ENCODE assay signal across 5 worm cellular contexts in genomic region chrX:2364703-2365299, ce11.
TF ChIP-seq lines count a peak whose summit lies in the region.

No protein-coding gene starts in this region.

TF ChIP-seq in whole organism, L1 larva, 84 proteins besides CTCF, POLR2A, EP300 and RAD21 (continued from another document and continues in another):
- TF ChIP-seq irx-1 (tag; optimal IDR thresholded peaks at IDR 0.05; lab: Kevin White, UChicago) (peak; percentile 85), elt-2 (tag; optimal IDR thresholded peaks at IDR 0.05; lab: Kevin White, UChicago) (peak; percentile 67), lin-15B (tag; optimal IDR thresholded peaks at IDR 0.05; lab: Kevin White, UChicago) (no peak), F16B12.6 (tag; optimal IDR thresholded peaks at IDR 0.05; lab: Kevin White, UChicago) (no peak), tbx-2 (tag; optimal IDR thresholded peaks at IDR 0.05; lab: Kevin White, UChicago) (peak; percentile 83), nhr-19 (GFP tag; conservative IDR thresholded peaks at IDR 0.05; lab: Robert Waterston, UW) (peak; percentile 88), nhr-71 (tag; optimal IDR thresholded peaks at IDR 0.05; lab: Kevin White, UChicago) (peak; percentile 91), lin-35 (GFP tag; optimal IDR thresholded peaks at IDR 0.05; lab: Kevin White, UChicago) (peak; percentile 24 to 81), sox-4 (tag; optimal IDR thresholded peaks at IDR 0.05; lab: Kevin White, UChicago) (peak; percentile 88), mab-9 (GFP tag; IDR thresholded peaks at IDR 0.05; lab: Robert Waterston, UW) (peak; percentile 69; the same call in 1 of the 2 replicates), fos-1 (tag; optimal IDR thresholded peaks at IDR 0.05; lab: Kevin White, UChicago) (peak; percentile 78), nhr-11 (tag; optimal IDR thresholded peaks at IDR 0.05; lab: Kevin White, UChicago) (peak; percentile 96), pax-3 (tag; optimal IDR thresholded peaks at IDR 0.05; lab: Kevin White, UChicago) (peak; percentile 71), mep-1 (tag; optimal IDR thresholded peaks at IDR 0.05; lab: Kevin White, UChicago) (peak; percentile 94), dpl-1 (GFP tag; optimal IDR thresholded peaks at IDR 0.05; lab: Kevin White, UChicago) (peak in 2 of 3 experiments; percentile 23 to 37), ceh-82 (tag; optimal IDR thresholded peaks at IDR 0.05; lab: Kevin White, UChicago) (peak; percentile 52 to 85 (median 81)), nhr-12 (tag; optimal IDR thresholded peaks at IDR 0.05; lab: Kevin White, UChicago) (peak; percentile 44), snu-23 (GFP tag; optimal IDR thresholded peaks at IDR 0.05; lab: Kevin White, UChicago) (peak; percentile 95), fkh-10 (GFP tag; optimal IDR thresholded peaks at IDR 0.05; lab: Kevin White, UChicago) (peak; percentile 78), efl-3 (GFP tag; optimal IDR thresholded peaks at IDR 0.05; lab: Kevin White, UChicago) (peak; percentile 72), tlp-1 (tag; optimal IDR thresholded peaks at IDR 0.05; lab: Kevin White, UChicago) (no peak), C34B4.2 (tag; optimal IDR thresholded peaks at IDR 0.05; lab: Kevin White, UChicago) (no peak), ztf-11 (tag; optimal IDR thresholded peaks at IDR 0.05; lab: Kevin White, UChicago) (peak in 1 of 2 experiments; percentile 50), lin-13 (GFP tag; optimal IDR thresholded peaks at IDR 0.05; lab: Kevin White, UChicago) (peak; percentile 85), pqm-1 (tag; optimal IDR thresholded peaks at IDR 0.05; lab: Kevin White, UChicago) (no peak), lir-3 (tag; optimal IDR thresholded peaks at IDR 0.05; lab: Kevin White, UChicago; ENCODE audit: poor library complexity) (peak; percentile 70)

TF ChIP-seq in whole organism, L2 larva, 48 proteins besides CTCF, POLR2A, EP300 and RAD21 (continued from another document and continues in another):
- TF ChIP-seq sma-9 (GFP tag; optimal IDR thresholded peaks at IDR 0.05; lab: Kevin White, UChicago) (peak; percentile 85), sma-9 (tag; optimal IDR thresholded peaks at IDR 0.05; lab: Kevin White, UChicago) (no peak), snpc-4 (tag; optimal IDR thresholded peaks at IDR 0.05; lab: Kevin White, UChicago) (peak; percentile 63), F13H6.1 (tag; optimal IDR thresholded peaks at IDR 0.05; lab: Kevin White, UChicago) (peak; percentile 84), zag-1 (tag; optimal IDR thresholded peaks at IDR 0.05; lab: Kevin White, UChicago) (no peak), lsy-2 (tag; optimal IDR thresholded peaks at IDR 0.05; lab: Kevin White, UChicago) (peak; percentile 87 to 93), aly-2 (tag; optimal IDR thresholded peaks at IDR 0.05; lab: Kevin White, UChicago) (peak; percentile 68), elt-3 (tag; optimal IDR thresholded peaks at IDR 0.05; lab: Kevin White, UChicago) (no peak), lin-11 (tag; optimal IDR thresholded peaks at IDR 0.05; lab: Kevin White, UChicago) (no peak), ceh-16 (tag; optimal IDR thresholded peaks at IDR 0.05; lab: Kevin White, UChicago) (no peak), nhr-10 (tag; optimal IDR thresholded peaks at IDR 0.05; lab: Kevin White, UChicago) (peak; percentile 91), egl-27 (tag; optimal IDR thresholded peaks at IDR 0.05; lab: Kevin White, UChicago) (peak; percentile 92), R02D3.7 (tag; optimal IDR thresholded peaks at IDR 0.05; lab: Kevin White, UChicago) (peak; percentile 66), fos-1 (tag; optimal IDR thresholded peaks at IDR 0.05; lab: Kevin White, UChicago) (peak; percentile 97), elt-1 (tag; optimal IDR thresholded peaks at IDR 0.05; lab: Kevin White, UChicago) (no peak), nhr-77 (tag; optimal IDR thresholded peaks at IDR 0.05; lab: Kevin White, UChicago) (peak; percentile 93), C34F6.9 (tag; optimal IDR thresholded peaks at IDR 0.05; lab: Kevin White, UChicago) (peak; percentile 75), gmeb-1 (tag; optimal IDR thresholded peaks at IDR 0.05; lab: Kevin White, UChicago) (peak; percentile 92), nhr-21 (tag; optimal IDR thresholded peaks at IDR 0.05; lab: Kevin White, UChicago) (peak; percentile 97), mbf-1 (tag; optimal IDR thresholded peaks at IDR 0.05; lab: Kevin White, UChicago) (peak; percentile 60), ZK546.5 (tag; optimal IDR thresholded peaks at IDR 0.05; lab: Kevin White, UChicago) (peak; percentile 51), ztf-1 (GFP tag; conservative IDR thresholded peaks at IDR 0.05; lab: Robert Waterston, UW) (no peak), crh-2 (tag; optimal IDR thresholded peaks at IDR 0.05; lab: Kevin White, UChicago) (peak; percentile 97), ama-1 (optimal IDR thresholded peaks at IDR 0.05; lab: Kevin White, UChicago) (no peak), mdl-1 (tag; optimal IDR thresholded peaks at IDR 0.05; lab: Kevin White, UChicago) (peak; percentile 34 to 64), nhr-237 (tag; optimal IDR thresholded peaks at IDR 0.05; lab: Kevin White, UChicago) (peak; percentile 90), lin-13 (GFP tag; optimal IDR thresholded peaks at IDR 0.05; lab: Kevin White, UChicago) (peak; percentile 94), alr-1 (tag; optimal IDR thresholded peaks at IDR 0.05; lab: Kevin White, UChicago) (no peak)

TF ChIP-seq in whole organism, L3 larva, 47 proteins besides CTCF, POLR2A, EP300 and RAD21 (continued from another document and continues in another):
- TF ChIP-seq nfya-1 (tag; optimal IDR thresholded peaks at IDR 0.05; lab: Kevin White, UChicago; ENCODE audit: insufficient read depth) (peak; percentile 51), nhr-11 (tag; optimal IDR thresholded peaks at IDR 0.05; lab: Kevin White, UChicago) (peak; percentile 70), elt-2 (tag; optimal IDR thresholded peaks at IDR 0.05; lab: Kevin White, UChicago) (peak; percentile 74), egl-27 (tag; optimal IDR thresholded peaks at IDR 0.05; lab: Kevin White, UChicago) (peak; percentile 57), lin-15B (tag; optimal IDR thresholded peaks at IDR 0.05; lab: Kevin White, UChicago) (no peak), sea-2 (GFP tag; optimal IDR thresholded peaks at IDR 0.05; lab: Kevin White, UChicago) (no peak), ZK546.5 (tag; optimal IDR thresholded peaks at IDR 0.05; lab: Kevin White, UChicago) (peak; percentile 40), ztf-4 (tag; optimal IDR thresholded peaks at IDR 0.05; lab: Kevin White, UChicago) (peak; percentile 70), daf-12 (tag; optimal IDR thresholded peaks at IDR 0.05; lab: Kevin White, UChicago) (peak; percentile 45), R02D3.7 (tag; optimal IDR thresholded peaks at IDR 0.05; lab: Kevin White, UChicago) (peak; percentile 80), nhr-76 (tag; optimal IDR thresholded peaks at IDR 0.05; lab: Kevin White, UChicago) (peak; percentile 74), unc-39 (tag; optimal IDR thresholded peaks at IDR 0.05; lab: Kevin White, UChicago) (no peak), pha-4 (tag; optimal IDR thresholded peaks at IDR 0.05; lab: Kevin White, UChicago) (peak; percentile 95), nhr-28 (tag; optimal IDR thresholded peaks at IDR 0.05; lab: Kevin White, UChicago) (peak; percentile 66), nhr-23 (tag; optimal IDR thresholded peaks at IDR 0.05; lab: Kevin White, UChicago) (peak; percentile 97), jun-1 (tag; optimal IDR thresholded peaks at IDR 0.05; lab: Kevin White, UChicago) (peak; percentile 97), fkh-2 (tag; optimal IDR thresholded peaks at IDR 0.05; lab: Kevin White, UChicago) (no peak), zag-1 (tag; optimal IDR thresholded peaks at IDR 0.05; lab: Kevin White, UChicago) (peak; percentile 34), ceh-82 (tag; optimal IDR thresholded peaks at IDR 0.05; lab: Kevin White, UChicago) (peak; percentile 94), fos-1 (tag; optimal IDR thresholded peaks at IDR 0.05; lab: Kevin White, UChicago) (peak; percentile 89), nhr-77 (tag; optimal IDR thresholded peaks at IDR 0.05; lab: Kevin White, UChicago) (peak; percentile 94), ceh-9 (tag; optimal IDR thresholded peaks at IDR 0.05; lab: Kevin White, UChicago) (no peak), eor-1 (tag; optimal IDR thresholded peaks at IDR 0.05; lab: Kevin White, UChicago) (peak in 1 of 2 experiments; percentile 48), lsy-12 (tag; optimal IDR thresholded peaks at IDR 0.05; lab: Kevin White, UChicago) (peak; percentile 88), egl-5 (tag; optimal IDR thresholded peaks at IDR 0.05; lab: Kevin White, UChicago) (peak; percentile 42), nhr-43 (tag; optimal IDR thresholded peaks at IDR 0.05; lab: Kevin White, UChicago; ENCODE audit: poor library complexity, severe bottlenecking) (peak; percentile 97), aly-2 (tag; optimal IDR thresholded peaks at IDR 0.05; lab: Kevin White, UChicago) (peak; percentile 64), mdl-1 (tag; optimal IDR thresholded peaks at IDR 0.05; lab: Kevin White, UChicago) (peak; percentile 67)

TF ChIP-seq in whole organism, L4 larva, 104 proteins besides CTCF, POLR2A, EP300 and RAD21 (continued from another document and continues in another):
- TF ChIP-seq F10B5.3 (tag; optimal IDR thresholded peaks at IDR 0.05; lab: Kevin White, UChicago): peak; percentile 87
- TF ChIP-seq zip-2 (tag; optimal IDR thresholded peaks at IDR 0.05; lab: Kevin White, UChicago): peak; percentile 91
- TF ChIP-seq dmd-9 (GFP tag; IDR thresholded peaks at IDR 0.05; lab: Robert Waterston, UW): peak; percentile 68; the same call in 1 of the 2 replicates
- no peak for TF ChIP-seq lim-7 (GFP tag; IDR thresholded peaks at IDR 0.05; lab: Robert Waterston, UW)
- peak; percentile 74 for TF ChIP-seq zag-1 (tag; optimal IDR thresholded peaks at IDR 0.05; lab: Kevin White, UChicago)
- no peak for TF ChIP-seq aly-2 (tag; optimal IDR thresholded peaks at IDR 0.05; lab: Kevin White, UChicago)
- peak; percentile 48 for TF ChIP-seq ceh-32 (tag; optimal IDR thresholded peaks at IDR 0.05; lab: Kevin White, UChicago; ENCODE audit: poor library complexity)
- no peak for TF ChIP-seq D1046.2 (GFP tag; IDR thresholded peaks at IDR 0.05; lab: Robert Waterston, UW)
- peak; percentile 81 for TF ChIP-seq lin-29 (GFP tag; IDR thresholded peaks at IDR 0.05; lab: Robert Waterston, UW)
- TF ChIP-seq ZK337.2 (GFP tag; IDR thresholded peaks at IDR 0.05; lab: Robert Waterston, UW): peak; percentile 72
- peak; percentile 33 to 50 for TF ChIP-seq hif-1 (tag; optimal IDR thresholded peaks at IDR 0.05; lab: Kevin White, UChicago)
- peak; percentile 83 for TF ChIP-seq vab-7 (GFP tag; IDR thresholded peaks at IDR 0.05; lab: Robert Waterston, UW)
- no peak for TF ChIP-seq fkh-10 (GFP tag; optimal IDR thresholded peaks at IDR 0.05; lab: Kevin White, UChicago)
- peak; percentile 77 for TF ChIP-seq ctbp-1 (GFP tag; IDR thresholded peaks at IDR 0.05; lab: Robert Waterston, UW)
- TF ChIP-seq attf-4 (tag; optimal IDR thresholded peaks at IDR 0.05; lab: Kevin White, UChicago): no peak
- TF ChIP-seq ces-1 (GFP tag; optimal IDR thresholded peaks at IDR 0.05; lab: Kevin White, UChicago): peak; percentile 41
- peak; percentile 91 for TF ChIP-seq php-3 (GFP tag; IDR thresholded peaks at IDR 0.05; lab: Robert Waterston, UW)
- TF ChIP-seq lsy-2 (tag; optimal IDR thresholded peaks at IDR 0.05; lab: Kevin White, UChicago): peak; percentile 87 to 95
- TF ChIP-seq tra-1 (GFP tag; IDR thresholded peaks at IDR 0.05; lab: Robert Waterston, UW): peak; percentile 56; the same call in 1 of the 2 replicates
- peak; percentile 27 for TF ChIP-seq aha-1 (tag; lab: Kevin White, UChicago)
- peak in 1 of 2 experiments; percentile 81 for TF ChIP-seq unc-62 (GFP tag; optimal IDR thresholded peaks at IDR 0.05 in 1 of 2; lab: Kevin White, UChicago)
- TF ChIP-seq unc-62 (tag; optimal IDR thresholded peaks at IDR 0.05; lab: Kevin White, UChicago): no peak
- TF ChIP-seq ZK546.5 (tag; optimal IDR thresholded peaks at IDR 0.05; lab: Kevin White, UChicago): peak in 1 of 2 experiments; percentile 37
- TF ChIP-seq F49E8.2 (tag; optimal IDR thresholded peaks at IDR 0.05; lab: Kevin White, UChicago; ENCODE audit: borderline replicate concordance): no peak
- no peak for TF ChIP-seq set-16 (GFP tag; IDR thresholded peaks at IDR 0.05; lab: Robert Waterston, UW)
- TF ChIP-seq ceh-62 (tag; optimal IDR thresholded peaks at IDR 0.05; lab: Kevin White, UChicago): no peak
- TF ChIP-seq nhr-41 (GFP tag; IDR thresholded peaks at IDR 0.05; lab: Robert Waterston, UW): no peak
- TF ChIP-seq nhr-6 (tag; optimal IDR thresholded peaks at IDR 0.05; lab: Kevin White, UChicago): peak; percentile 85
- TF ChIP-seq fos-1 (tag; optimal IDR thresholded peaks at IDR 0.05; lab: Kevin White, UChicago): peak; percentile 63
- TF ChIP-seq mxl-3 (GFP tag; optimal IDR thresholded peaks at IDR 0.05; lab: Kevin White, UChicago): peak; percentile 30

TF ChIP-seq in whole organism, young adult, 124 proteins besides CTCF, POLR2A, EP300 and RAD21 (continued from another document and continues in another):
- TF ChIP-seq zim-3 (tag; optimal IDR thresholded peaks at IDR 0.05; lab: Kevin White, UChicago) (no peak), ekl-4 (GFP tag; IDR thresholded peaks at IDR 0.05; lab: Robert Waterston, UW) (peak; percentile 16; the same call in 1 of the 2 replicates), attf-3 (GFP tag; conservative IDR thresholded peaks at IDR 0.05; lab: Robert Waterston, UW) (no peak), ceh-79 (tag; optimal IDR thresholded peaks at IDR 0.05; lab: Kevin White, UChicago) (no peak), dpff-1 (tag; optimal IDR thresholded peaks at IDR 0.05; lab: Kevin White, UChicago) (peak; percentile 26), T26A5.8 (tag; optimal IDR thresholded peaks at IDR 0.05; lab: Kevin White, UChicago) (no peak), egl-18 (GFP tag; IDR thresholded peaks at IDR 0.05; lab: Robert Waterston, UW) (no peak), ceh-91 (GFP tag; IDR thresholded peaks at IDR 0.05; lab: Robert Waterston, UW) (no peak), cebp-1 (GFP tag; IDR thresholded peaks at IDR 0.05; lab: Robert Waterston, UW) (no peak), cebp-1 (tag; optimal IDR thresholded peaks at IDR 0.05; lab: Kevin White, UChicago) (peak; percentile 87), mes-4 (tag; optimal IDR thresholded peaks at IDR 0.05; lab: Kevin White, UChicago) (no peak), madf-8 (GFP tag; conservative IDR thresholded peaks at IDR 0.05; lab: Robert Waterston, UW) (no peak), F57A8.1 (GFP tag; optimal IDR thresholded peaks at IDR 0.05; lab: Kevin White, UChicago) (no peak), ztf-18 (tag; optimal IDR thresholded peaks at IDR 0.05; lab: Kevin White, UChicago) (peak; percentile 53), T07F8.4 (tag; optimal IDR thresholded peaks at IDR 0.05; lab: Kevin White, UChicago) (peak; percentile 48), egl-44 (GFP tag; IDR thresholded peaks at IDR 0.05; lab: Robert Waterston, UW) (0 out of 2 replicates have a peak, but pooled peaks have one; percentile 60), efl-1 (GFP tag; optimal IDR thresholded peaks at IDR 0.05; lab: Kevin White, UChicago) (no peak), hrde-1 (tag; optimal IDR thresholded peaks at IDR 0.05; lab: Kevin White, UChicago; ENCODE audit: borderline replicate concordance) (no peak), somi-1 (GFP tag; optimal IDR thresholded peaks at IDR 0.05; lab: Kevin White, UChicago) (peak; percentile 79), hlh-12 (tag; optimal IDR thresholded peaks at IDR 0.05; lab: Kevin White, UChicago) (no peak), bed-1 (GFP tag; IDR thresholded peaks at IDR 0.05; lab: Robert Waterston, UW) (no peak), mxl-1 (tag; optimal IDR thresholded peaks at IDR 0.05; lab: Kevin White, UChicago) (no peak), nhr-80 (tag; optimal IDR thresholded peaks at IDR 0.05; lab: Kevin White, UChicago) (peak; percentile 71), attf-5 (GFP tag; optimal IDR thresholded peaks at IDR 0.05; lab: Kevin White, UChicago) (no peak), nhr-120 (GFP tag; IDR thresholded peaks at IDR 0.05; lab: Robert Waterston, UW) (no peak), nfya-1 (tag; optimal IDR thresholded peaks at IDR 0.05; lab: Kevin White, UChicago; ENCODE audit: borderline replicate concordance, insufficient read depth) (no peak), unc-62 (GFP tag; optimal IDR thresholded peaks at IDR 0.05; lab: Kevin White, UChicago) (no peak), die-1 (tag; optimal IDR thresholded peaks at IDR 0.05; lab: Kevin White, UChicago) (no peak), C17E4.6 (GFP tag; IDR thresholded peaks at IDR 0.05; lab: Robert Waterston, UW) (no peak), Y56A3A.18 (GFP tag; IDR thresholded peaks at IDR 0.05; lab: Robert Waterston, UW) (peak; percentile 95), F52B5.7 (tag; optimal IDR thresholded peaks at IDR 0.05; lab: Kevin White, UChicago) (no peak), nhr-179 (tag; optimal IDR thresholded peaks at IDR 0.05; lab: Kevin White, UChicago) (peak; percentile 43), K11D2.4 (GFP tag; IDR thresholded peaks at IDR 0.05; lab: Robert Waterston, UW) (peak; percentile 93), athp-1 (tag; optimal IDR thresholded peaks at IDR 0.05; lab: Kevin White, UChicago) (no peak), let-607 (tag; optimal IDR thresholded peaks at IDR 0.05; lab: Kevin White, UChicago) (peak in 1 of 2 experiments; percentile 85)
